Fruit fly (Drosophila melanogaster) whole organism, embryonic: Measurements from ENCODE around the gene CG11168.

Source experiments
- B-H1 ChIP-seq: fragments of 200-800 bp; sonication (Bioruptor generic); IDR thresholded peaks from 3 replicates; pipeline ENCODE4 v1.3.6; 2022; ENCODE audit warnings: missing biosample characterization, missing genetic modification characterization
- BEAF-32 ChIP-seq: fragments of 200-800 bp; sonication (Bioruptor generic); optimal IDR thresholded peaks from 3 replicates; lab custom pipeline; 2017; ENCODE audit warnings: missing biosample characterization, missing genetic modification characterization, mild to moderate bottlenecking, moderate library complexity, missing genetic modification reagents
- CG11085 ChIP-seq: fragments of 200-800 bp; sonication (Bioruptor generic); IDR thresholded peaks from 2 replicates; pipeline ENCODE4 v1.3.6; 2022; ENCODE audit warnings: missing biosample characterization, missing genetic modification characterization
- CG11093 ChIP-seq: fragments of 200-800 bp; sonication (Bioruptor generic); IDR thresholded peaks from 3 replicates; pipeline ENCODE4 v1.3.6; 2022; ENCODE audit warnings: missing biosample characterization, missing genetic modification characterization
- CG11696 ChIP-seq: fragments of 200-800 bp; sonication (Bioruptor generic); IDR thresholded peaks from 2 replicates; pipeline ENCODE4 v1.3.6; 2022; ENCODE audit warnings: missing biosample characterization, missing genetic modification characterization
- CG13123 ChIP-seq: fragments of 200-800 bp; sonication (Bioruptor generic); optimal IDR thresholded peaks from 2 replicates; lab custom pipeline; 2016; ENCODE audit warnings: missing biosample characterization, missing genetic modification characterization
- CG14667 ChIP-seq: fragments of 200-800 bp; sonication (Bioruptor generic); IDR thresholded peaks from 2 replicates; pipeline ENCODE4 v1.3.6; 2022; ENCODE audit warnings: missing biosample characterization, missing genetic modification characterization
- CG14965 ChIP-seq: fragments of 200-800 bp; sonication (Bioruptor generic); optimal IDR thresholded peaks from 2 replicates; lab custom pipeline; 2016; ENCODE audit warnings: missing biosample characterization, missing genetic modification characterization, borderline replicate concordance
- CG17361 ChIP-seq: fragments of 200-800 bp; sonication (Bioruptor generic); IDR thresholded peaks from 3 replicates; pipeline ENCODE4 v1.3.6; 2022; ENCODE audit warnings: missing biosample characterization, missing genetic modification characterization
- CG18619 ChIP-seq: fragments of 200-800 bp; sonication (Bioruptor generic); optimal IDR thresholded peaks from 3 replicates; lab custom pipeline; 2017; ENCODE audit warnings: missing biosample characterization, mild to moderate bottlenecking, missing genetic modification characterization
- CG2712 ChIP-seq: fragments of 200-800 bp; optimal IDR thresholded peaks from 3 replicates; lab custom pipeline; 2019; ENCODE audit warnings: missing biosample characterization, mild to moderate bottlenecking, missing genetic modification characterization, moderate library complexity
- CG2889 ChIP-seq: fragments of 200-800 bp; sonication (Bioruptor generic); IDR thresholded peaks from 3 replicates; pipeline ENCODE4 v1.3.6; 2022; ENCODE audit warnings: missing biosample characterization, missing genetic modification characterization
- CG31441 ChIP-seq: fragments of 200-800 bp; sonication (Bioruptor generic); IDR thresholded peaks from 2 replicates; pipeline ENCODE4 v1.3.6; 2022; ENCODE audit warnings: missing biosample characterization, missing genetic modification characterization
- CG3838 ChIP-seq: fragments of 200-800 bp; sonication (Bioruptor generic); optimal IDR thresholded peaks from 3 replicates; lab custom pipeline; 2016; ENCODE audit warnings: missing biosample characterization, missing genetic modification characterization
- CG6791 ChIP-seq: fragments of 200-800 bp; sonication (Bioruptor generic); IDR thresholded peaks from 3 replicates; pipeline ENCODE4 v1.3.6; 2022; ENCODE audit warnings: missing biosample characterization, missing genetic modification characterization; ENCODE audit not compliant: partially characterized antibody
- CG7357 ChIP-seq: fragments of 200-800 bp; sonication (Bioruptor generic); IDR thresholded peaks from 3 replicates; pipeline ENCODE4 v1.3.6; 2022; ENCODE audit warnings: missing biosample characterization, missing genetic modification characterization
- CG8924 ChIP-seq: fragments of 200-800 bp; optimal IDR thresholded peaks from 3 replicates; lab custom pipeline; 2019; ENCODE audit warnings: missing biosample characterization, mild to moderate bottlenecking, missing genetic modification characterization, moderate library complexity
- Camta ChIP-seq: fragments of 200-800 bp; sonication (Bioruptor generic); optimal IDR thresholded peaks from 2 replicates; lab custom pipeline; 2016; ENCODE audit warnings: missing biosample characterization, missing genetic modification characterization
- D ChIP-seq, 2 experiments: fragments of 200-800 bp in 1 of 2; fragments of >200 bp in 1 of 2; sonication (Bioruptor generic) in 1 of 2; optimal IDR thresholded peaks; 2 replicates in 1 of 2; 3 replicates in 1 of 2; lab custom pipeline; 2017; ENCODE audit warnings: mild to moderate bottlenecking in 1 of 2, missing biosample characterization in 1 of 2, missing genetic modification characterization in 1 of 2, missing genetic modification reagents in 1 of 2
- Fer3 ChIP-seq: fragments of 200-800 bp; sonication (Bioruptor generic); optimal IDR thresholded peaks from 2 replicates; lab custom pipeline; 2018; ENCODE audit warnings: missing biosample characterization, mild to moderate bottlenecking, missing genetic modification characterization, moderate library complexity
- Hey ChIP-seq: fragments of 200-800 bp; sonication (Bioruptor generic); optimal IDR thresholded peaks from 3 replicates; lab custom pipeline; 2018; ENCODE audit warnings: missing biosample characterization, mild to moderate bottlenecking, missing genetic modification characterization
- Hr39 ChIP-seq: fragments of >200 bp; optimal IDR thresholded peaks from 2 replicates; lab custom pipeline; 2017
- Jarid2 ChIP-seq: fragments of 200-800 bp; sonication (Bioruptor generic); optimal IDR thresholded peaks from 3 replicates; lab custom pipeline; 2017; ENCODE audit warnings: mild to moderate bottlenecking, missing biosample characterization, missing genetic modification reagents, missing genetic modification characterization
- MESR4 ChIP-seq: fragments of 200-800 bp; sonication (Bioruptor generic); optimal IDR thresholded peaks from 2 replicates; lab custom pipeline; 2018; ENCODE audit warnings: missing biosample characterization, mild to moderate bottlenecking, missing genetic modification characterization, moderate library complexity
- Nf-YA ChIP-seq: fragments of 200-800 bp; sonication (Bioruptor generic); IDR thresholded peaks from 2 replicates; pipeline ENCODE4 v1.3.6; 2022; ENCODE audit warnings: missing biosample characterization, missing genetic modification characterization
- Nf-YB ChIP-seq: fragments of 200-800 bp; sonication (Bioruptor generic); optimal IDR thresholded peaks from 3 replicates; lab custom pipeline; 2019; ENCODE audit warnings: missing biosample characterization, mild to moderate bottlenecking, missing genetic modification characterization, moderate library complexity
- Six4 ChIP-seq: fragments of 200-800 bp; sonication (Bioruptor generic); optimal IDR thresholded peaks from 2 replicates; lab custom pipeline; 2016; ENCODE audit warnings: missing biosample characterization, missing genetic modification characterization
- Tbp ChIP-seq: fragments of >200 bp; optimal IDR thresholded peaks from 2 replicates; lab custom pipeline; 2018; ENCODE audit warnings: missing biosample characterization, missing genetic modification characterization
- ash1 ChIP-seq: fragments of 200-800 bp; sonication (Bioruptor generic); optimal IDR thresholded peaks from 2 replicates; lab custom pipeline; 2018; ENCODE audit warnings: missing biosample characterization, mild to moderate bottlenecking, missing genetic modification characterization
- crp ChIP-seq, 2 experiments: fragments of 200-800 bp; sonication (Bioruptor generic); optimal IDR thresholded peaks; 2 replicates in 1 of 2; 3 replicates in 1 of 2; lab custom pipeline; 2017; ENCODE audit warnings: missing biosample characterization in 2 of 2, missing genetic modification characterization in 2 of 2, mild to moderate bottlenecking in 1 of 2, moderate library complexity in 1 of 2
- cwo ChIP-seq: fragments of 200-800 bp; sonication (Bioruptor generic); optimal IDR thresholded peaks from 3 replicates; lab custom pipeline; 2017; ENCODE audit warnings: missing biosample characterization, missing genetic modification characterization, mild to moderate bottlenecking, moderate library complexity, missing genetic modification reagents
- dpn ChIP-seq, 2 experiments: fragments of 200-800 bp; sonication (Bioruptor generic); optimal IDR thresholded peaks; 3 replicates each; lab custom pipeline; 2016; ENCODE audit warnings: missing biosample characterization in 2 of 2, missing genetic modification characterization in 2 of 2
- eyg ChIP-seq: fragments of 200-800 bp; sonication (Bioruptor generic); optimal IDR thresholded peaks from 3 replicates; lab custom pipeline; 2016; ENCODE audit warnings: missing biosample characterization, missing genetic modification characterization
- fu2 ChIP-seq: fragments of 200-800 bp; sonication (Bioruptor generic); optimal IDR thresholded peaks from 2 replicates; lab custom pipeline; 2016; ENCODE audit warnings: missing biosample characterization, missing genetic modification characterization
- gce ChIP-seq: fragments of 200-800 bp; sonication (Bioruptor generic); IDR thresholded peaks from 3 replicates; pipeline ENCODE4 v1.3.6; 2022; ENCODE audit warnings: missing biosample characterization, missing genetic modification characterization
- insv ChIP-seq, 2 experiments: fragments of 200-800 bp; sonication (Bioruptor generic); optimal IDR thresholded peaks; 3 replicates each; lab custom pipeline; 2016 to 2018; ENCODE audit warnings: missing biosample characterization in 2 of 2, missing genetic modification characterization in 2 of 2
- inv ChIP-seq: fragments of 200-800 bp; sonication (Bioruptor generic); IDR thresholded peaks from 2 replicates; pipeline ENCODE4 v1.3.6; 2022; ENCODE audit warnings: missing biosample characterization, missing genetic modification characterization; ENCODE audit not compliant: partially characterized antibody
- kni ChIP-seq: fragments of 200-800 bp; sonication (Bioruptor generic); optimal IDR thresholded peaks from 3 replicates; lab custom pipeline; 2017; ENCODE audit warnings: mild to moderate bottlenecking, missing biosample characterization, missing genetic modification reagents, missing genetic modification characterization
- lmd ChIP-seq: fragments of 200-800 bp; sonication (Bioruptor generic); IDR thresholded peaks from 2 replicates; pipeline ENCODE4 v1.3.6; 2022; ENCODE audit warnings: missing biosample characterization, missing genetic modification characterization
- maf-S ChIP-seq: fragments of 200-800 bp; sonication (Bioruptor generic); optimal IDR thresholded peaks from 2 replicates; lab custom pipeline; 2016; ENCODE audit warnings: missing biosample characterization, missing genetic modification characterization
- mld ChIP-seq: fragments of 200-800 bp; sonication (Bioruptor generic); IDR thresholded peaks from 3 replicates; pipeline ENCODE4 v1.3.6; 2022; ENCODE audit warnings: missing biosample characterization, missing genetic modification characterization; ENCODE audit not compliant: partially characterized antibody
- nom ChIP-seq: fragments of 200-800 bp; sonication (Bioruptor generic); optimal IDR thresholded peaks from 2 replicates; lab custom pipeline; 2017; ENCODE audit warnings: missing biosample characterization, missing genetic modification characterization, mild to moderate bottlenecking, moderate library complexity, missing genetic modification reagents
- pita ChIP-seq: fragments of 200-800 bp; sonication (Bioruptor generic); optimal IDR thresholded peaks from 2 replicates; lab custom pipeline; 2017; ENCODE audit warnings: missing biosample characterization, mild to moderate bottlenecking, missing genetic modification characterization
- pum ChIP-seq: fragments of 200-800 bp; sonication (Bioruptor generic); optimal IDR thresholded peaks from 2 replicates; lab custom pipeline; 2016; ENCODE audit warnings: missing biosample characterization, missing genetic modification characterization
- schlank ChIP-seq: fragments of 200-800 bp; sonication (Bioruptor generic); optimal IDR thresholded peaks from 2 replicates; lab custom pipeline; 2018; ENCODE audit warnings: missing biosample characterization, mild to moderate bottlenecking, missing genetic modification characterization
- ssp ChIP-seq: fragments of 200-800 bp; sonication (Bioruptor generic); IDR thresholded peaks from 2 replicates; pipeline ENCODE4 v1.3.6; 2022; ENCODE audit warnings: missing biosample characterization, missing genetic modification characterization
- stwl ChIP-seq: fragments of 200-800 bp; sonication (Bioruptor generic); optimal IDR thresholded peaks from 3 replicates; lab custom pipeline; 2018; ENCODE audit warnings: missing biosample characterization, mild to moderate bottlenecking, missing genetic modification characterization, moderate library complexity
- wdn ChIP-seq: fragments of 200-800 bp; sonication (Bioruptor generic); IDR thresholded peaks from 2 replicates; pipeline ENCODE4 v1.3.6; 2022; ENCODE audit warnings: missing biosample characterization, missing genetic modification characterization
- z ChIP-seq: fragments of 200-800 bp; sonication (Bioruptor generic); IDR thresholded peaks from 3 replicates; pipeline ENCODE4 v1.3.6; 2022; ENCODE audit warnings: missing biosample characterization, missing genetic modification characterization

CG11168 gene

DNA sequence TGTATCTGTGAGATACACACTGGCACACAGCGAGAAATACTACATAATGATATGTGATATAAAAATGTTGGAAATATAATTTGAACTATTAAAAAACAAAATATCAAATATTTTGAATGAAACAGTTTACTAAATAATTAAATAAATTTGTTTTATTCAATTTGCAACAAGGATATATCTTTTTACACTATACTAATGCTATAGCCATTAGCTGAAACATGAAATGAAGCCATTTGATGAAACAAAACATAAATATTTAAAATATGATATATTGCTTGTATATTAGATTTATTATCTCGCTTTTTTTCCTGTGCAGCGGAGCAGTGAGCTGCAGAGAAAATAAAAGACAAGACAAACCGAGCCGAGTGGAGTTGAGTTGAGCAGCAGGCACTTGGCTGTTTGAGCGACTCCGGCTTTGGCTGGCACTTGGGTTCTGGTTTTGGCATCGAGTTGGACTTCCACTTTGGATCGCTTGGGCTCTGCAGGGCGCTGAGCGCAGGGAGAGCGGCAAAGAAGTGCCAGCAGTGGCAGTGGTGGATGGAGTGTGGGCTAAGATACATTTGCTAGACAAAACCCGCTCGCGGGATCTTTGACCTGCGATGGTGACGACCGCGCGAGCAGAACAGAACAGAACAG, 24.5 kb upstream of the CG11168 start (continued):
- TF ChIP-seq Six4 (GFP tag; lab: Kevin White, UChicago) (peak; percentile 71), crp (GFP tag; optimal IDR thresholded peaks at IDR 0.05; lab: Kevin White, UChicago) (peak in 1 of 2 experiments; percentile 18), stwl (no peak), Hr39 (lab: Kevin White, UChicago) (no peak), fu2 (GFP tag; lab: Kevin White, UChicago) (no peak), MESR4 (no peak), CG11093 (0 out of 3 replicates have a peak, but pooled peaks have one; percentile 38), B-H1 (peak; percentile 39; the same call in 2 of the 3 replicates), ssp (GFP tag; lab: Robert Waterston, UW) (peak; percentile 55), gce (0 out of 3 replicates have a peak, but pooled peaks have one; percentile 7), ash1 (GFP tag; lab: Kevin White, UChicago) (no peak), CG14667 (peak; percentile 49; the same call in 1 of the 2 replicates), CG14965 (no peak), schlank (no peak), Nf-YA (GFP tag; lab: Robert Waterston, UW) (peak; percentile 57; the same call in 1 of the 2 replicates), D (optimal IDR thresholded peaks at IDR 0.05; lab: Kevin White, UChicago) (no peak), D (GFP tag; optimal IDR thresholded peaks at IDR 0.05; lab: Kevin White, UChicago) (peak; percentile 83), CG18619 (GFP tag; lab: Kevin White, UChicago) (peak; percentile 67), wdn (no peak), CG11696 (peak; percentile 57), insv (GFP tag; optimal IDR thresholded peaks at IDR 0.05; lab: Kevin White, UChicago) (peak in 1 of 2 experiments; percentile 14), Tbp (GFP tag; lab: Kevin White, UChicago) (no peak), BEAF-32 (GFP tag; lab: Kevin White, UChicago) (no peak), Jarid2 (GFP tag; lab: Kevin White, UChicago) (peak; percentile 38), pum (GFP tag; lab: Kevin White, UChicago) (no peak), CG6791 (GFP tag; lab: Robert Waterston, UW) (no peak), eyg (no peak), CG2889 (peak; percentile 40; the same call in 1 of the 3 replicates), Fer3 (tag; lab: Kevin White, UChicago) (peak; percentile 68), dpn (GFP tag; optimal IDR thresholded peaks at IDR 0.05; lab: Kevin White, UChicago) (peak in 1 of 2 experiments; percentile 58), maf-S (no peak), mld (GFP tag; lab: Robert Waterston, UW) (no peak), CG8924 (tag; lab: Kevin White, UChicago) (peak; percentile 94), pita (GFP tag; lab: Kevin White, UChicago) (no peak), Nf-YB (GFP tag; lab: Kevin White, UChicago) (peak; percentile 71), CG7357 (GFP tag; lab: Robert Waterston, UW) (peak; percentile 56; the same call in 2 of the 3 replicates), z (GFP tag; lab: Robert Waterston, UW) (peak; percentile 93), CG11085 (GFP tag; lab: Robert Waterston, UW) (0 out of 2 replicates have a peak, but pooled peaks have one; percentile 13), CG13123 (GFP tag; lab: Kevin White, UChicago) (no peak), Hey (tag; lab: Kevin White, UChicago) (no peak), cwo (peak; percentile 73), CG17361 (GFP tag; lab: Robert Waterston, UW) (peak; percentile 98), nom (GFP tag; lab: Kevin White, UChicago) (peak; percentile 77), kni (peak; percentile 22), inv (GFP tag; lab: Robert Waterston, UW) (no peak), Camta (GFP tag; lab: Kevin White, UChicago) (no peak), CG2712 (peak; percentile 95), lmd (GFP tag; lab: Robert Waterston, UW) (peak; percentile 78), CG31441 (GFP tag; lab: Robert Waterston, UW) (peak; percentile 97), CG3838 (no peak)
